Worm (Caenorhabditis elegans) whole organism, young adult: ENCODE measurements around the gene Y45F10B.3.
"Not testable (repeated sequence)": the region's sequence is repeated elsewhere in the genome, so short reads cannot be mapped to it uniquely, and the experiment has no call there.

Source experiments
- B0261.1 ChIP-seq: sonication (generic microtip); optimal IDR thresholded peaks from 2 replicates; lab custom pipeline; 2016; ENCODE audit warnings: mild to moderate bottlenecking, missing genetic modification characterization, moderate library complexity, missing compliant biosample characterization
- C17E4.6 ChIP-seq: fragments of 200-800 bp; sonication (Bioruptor generic); IDR thresholded peaks from 2 replicates; pipeline ENCODE4 v1.3.6; 2022; ENCODE audit warnings: missing genetic modification reagents, missing genetic modification characterization, missing compliant biosample characterization
- D2030.7 ChIP-seq: fragments of 200-800 bp; sonication (Bioruptor generic); IDR thresholded peaks from 2 replicates; pipeline ENCODE4 v1.3.6; 2022; ENCODE audit warnings: missing genetic modification reagents, missing genetic modification characterization, missing compliant biosample characterization
- F23B12.7 ChIP-seq: sonication (generic microtip); optimal IDR thresholded peaks from 2 replicates; lab custom pipeline; 2017; ENCODE audit warnings: missing genetic modification characterization, mild to moderate bottlenecking, missing compliant biosample characterization, antibody characterized with exemption, moderate library complexity; ENCODE audit not compliant: insufficient read depth
- F37B4.10 ChIP-seq: fragments of 200-800 bp; sonication (Bioruptor generic); IDR thresholded peaks from 2 replicates; pipeline ENCODE4 v1.3.6; 2022; ENCODE audit warnings: missing genetic modification characterization, missing compliant biosample characterization
- F57C9.4 ChIP-seq: sonication (generic microtip); optimal IDR thresholded peaks from 2 replicates; lab custom pipeline; 2017; ENCODE audit warnings: mild to moderate bottlenecking, missing genetic modification characterization, missing compliant biosample characterization
- Y53F4B.3 ChIP-seq: fragments of 200-800 bp; sonication (Bioruptor generic); IDR thresholded peaks from 2 replicates; pipeline ENCODE4 v1.3.6; 2022; ENCODE audit warnings: missing genetic modification reagents, missing genetic modification characterization, missing compliant biosample characterization
- Y79H2A.3 ChIP-seq: fragments of 200-800 bp; sonication (Bioruptor generic); conservative IDR thresholded peaks from 2 replicates; pipeline ENCODE4 v1.3.6; 2022; ENCODE audit warnings: missing genetic modification reagents, missing genetic modification characterization, missing compliant biosample characterization
- Y95B8A.8 ChIP-seq: fragments of 200-800 bp; sonication (Bioruptor generic); IDR thresholded peaks from 2 replicates; pipeline ENCODE4 v1.3.6; 2022; ENCODE audit warnings: missing genetic modification reagents, missing genetic modification characterization, missing compliant biosample characterization
- ama-1 ChIP-seq, 3 experiments: fragments of 150-350 bp in 1 of 3; sonication (generic microtip) in 2 of 3; optimal IDR thresholded peaks; 2 replicates each; lab custom pipeline; 2014 to 2018; ENCODE audit warnings: missing biosample characterization in 2 of 3, missing genetic modification characterization in 2 of 3, missing genetic modification reagents in 2 of 3
- ccch-3 ChIP-seq: fragments of 200-800 bp; sonication (Bioruptor generic); optimal IDR thresholded peaks from 2 replicates; lab custom pipeline; 2018; ENCODE audit warnings: mild to moderate bottlenecking, missing genetic modification characterization, missing compliant biosample characterization
- ceh-58 ChIP-seq: fragments of 200-800 bp; sonication (Bioruptor generic); IDR thresholded peaks from 2 replicates; pipeline ENCODE4 v1.3.6; 2022; ENCODE audit warnings: missing genetic modification characterization, missing compliant biosample characterization
- chd-7 ChIP-seq: sonication (generic microtip); optimal IDR thresholded peaks from 2 replicates; lab custom pipeline; 2016; ENCODE audit warnings: mild to moderate bottlenecking, missing genetic modification characterization, moderate library complexity, missing compliant biosample characterization
- dpl-1 ChIP-seq: fragments of 150-350 bp; optimal IDR thresholded peaks from 2 replicates; lab custom pipeline; 2014; ENCODE audit warnings: missing biosample characterization, missing genetic modification reagents, missing genetic modification characterization
- efl-1 ChIP-seq: fragments of 150-350 bp; optimal IDR thresholded peaks from 2 replicates; lab custom pipeline; 2014; ENCODE audit warnings: missing biosample characterization, missing genetic modification reagents, missing genetic modification characterization
- ets-4 ChIP-seq: fragments of 200-800 bp; sonication (Bioruptor generic); optimal IDR thresholded peaks from 2 replicates; lab custom pipeline; 2018; ENCODE audit warnings: mild to moderate bottlenecking, missing genetic modification characterization, missing compliant biosample characterization
- hmg-1.2 ChIP-seq: fragments of 200-800 bp; sonication (Bioruptor generic); IDR thresholded peaks from 2 replicates; pipeline ENCODE4 v1.3.6; 2022; ENCODE audit warnings: missing genetic modification reagents, missing genetic modification characterization, missing compliant biosample characterization
- hmg-20 ChIP-seq: fragments of 200-800 bp; sonication (Bioruptor generic); IDR thresholded peaks from 2 replicates; pipeline ENCODE4 v1.3.6; 2022; ENCODE audit warnings: missing genetic modification reagents, missing genetic modification characterization, missing compliant biosample characterization
- lin-35 ChIP-seq, 3 experiments: fragments of 150-350 bp in 2 of 3; sonication (generic microtip) in 1 of 3; optimal IDR thresholded peaks; 2 replicates each; lab custom pipeline; 2014 to 2018; ENCODE audit warnings: missing biosample characterization in 3 of 3, missing genetic modification characterization in 3 of 3, missing genetic modification reagents in 3 of 3
- lin-40 ChIP-seq: sonication (generic microtip); optimal IDR thresholded peaks from 2 replicates; lab custom pipeline; 2016; ENCODE audit warnings: missing genetic modification characterization, mild to moderate bottlenecking, missing compliant biosample characterization, missing genotype, missing genetic modification reagents
- lin-54 ChIP-seq: fragments of 200-800 bp; sonication (Bioruptor generic); optimal IDR thresholded peaks from 2 replicates; lab custom pipeline; 2018; ENCODE audit warnings: mild to moderate bottlenecking, missing genetic modification characterization, missing compliant biosample characterization
- mcd-1 ChIP-seq: fragments of 200-800 bp; sonication (Bioruptor generic); IDR thresholded peaks from 2 replicates; pipeline ENCODE4 v1.3.6; 2022; ENCODE audit warnings: missing genetic modification reagents, missing genetic modification characterization, missing compliant biosample characterization
- mel-28 ChIP-seq: sonication (generic microtip); optimal IDR thresholded peaks from 2 replicates; lab custom pipeline; 2016; ENCODE audit warnings: borderline replicate concordance, mild to moderate bottlenecking, missing genetic modification characterization, missing compliant biosample characterization
- rcor-1 ChIP-seq: fragments of 200-800 bp; sonication (Bioruptor generic); IDR thresholded peaks from 2 replicates; pipeline ENCODE4 v1.3.6; 2022; ENCODE audit warnings: missing genetic modification reagents, missing genetic modification characterization, missing compliant biosample characterization
- rec-8 ChIP-seq, 2 experiments: sonication (generic microtip); optimal IDR thresholded peaks; 2 replicates each; lab custom pipeline; 2016; ENCODE audit warnings: mild to moderate bottlenecking in 2 of 2, missing genetic modification characterization in 2 of 2, missing genetic modification reagents in 2 of 2, missing genotype in 2 of 2, missing biosample characterization in 1 of 2, missing compliant biosample characterization in 1 of 2, moderate library complexity in 1 of 2
- snpc-1.1 ChIP-seq: sonication (generic microtip); optimal IDR thresholded peaks from 2 replicates; lab custom pipeline; 2017; ENCODE audit warnings: missing genetic modification characterization, mild to moderate bottlenecking, missing compliant biosample characterization, antibody characterized with exemption, moderate library complexity, missing genotype, missing genetic modification reagents; ENCODE audit not compliant: insufficient read depth
- snpc-1.3 ChIP-seq: sonication (generic microtip); optimal IDR thresholded peaks from 2 replicates; lab custom pipeline; 2017; ENCODE audit warnings: missing genetic modification characterization, mild to moderate bottlenecking, missing compliant biosample characterization, antibody characterized with exemption, moderate library complexity, missing genotype, missing genetic modification reagents; ENCODE audit not compliant: insufficient read depth
- somi-1 ChIP-seq: fragments of 200-800 bp; sonication (Bioruptor generic); optimal IDR thresholded peaks from 2 replicates; lab custom pipeline; 2018; ENCODE audit warnings: mild to moderate bottlenecking, missing genetic modification characterization, missing compliant biosample characterization
- unc-62 ChIP-seq: fragments of 150-350 bp; optimal IDR thresholded peaks from 2 replicates; lab custom pipeline; 2014; ENCODE audit warnings: missing biosample characterization, missing genetic modification reagents, missing genetic modification characterization
- ztf-22 ChIP-seq: fragments of 200-800 bp; sonication (Bioruptor generic); optimal IDR thresholded peaks from 2 replicates; lab custom pipeline; 2018; ENCODE audit warnings: mild to moderate bottlenecking, missing genetic modification characterization, moderate library complexity, missing compliant biosample characterization
- ztf-3 ChIP-seq: fragments of 200-800 bp; sonication (Bioruptor generic); optimal IDR thresholded peaks from 2 replicates; lab custom pipeline; 2018; ENCODE audit warnings: mild to moderate bottlenecking, missing genetic modification characterization, missing compliant biosample characterization
- ztf-6 ChIP-seq: fragments of 200-800 bp; sonication (Bioruptor generic); IDR thresholded peaks from 2 replicates; pipeline ENCODE4 v1.3.6; 2022; ENCODE audit warnings: missing genetic modification reagents, missing genetic modification characterization, missing compliant biosample characterization

Gene Y45F10B.3

ce11 chrIV:13578174-13578573, 15.3 kb upstream of the Y45F10B.3 start, which contains the start of gene Y45F10B.8:
TSS of gene Y45F10B.8 (minus strand) at chrIV:13578274.
- not testable (repeated sequence) for TF ChIP-seq ztf-3 (GFP tag; lab: Kevin White, UChicago); mel-28; efl-1 (GFP tag; lab: Kevin White, UChicago)

DNA sequence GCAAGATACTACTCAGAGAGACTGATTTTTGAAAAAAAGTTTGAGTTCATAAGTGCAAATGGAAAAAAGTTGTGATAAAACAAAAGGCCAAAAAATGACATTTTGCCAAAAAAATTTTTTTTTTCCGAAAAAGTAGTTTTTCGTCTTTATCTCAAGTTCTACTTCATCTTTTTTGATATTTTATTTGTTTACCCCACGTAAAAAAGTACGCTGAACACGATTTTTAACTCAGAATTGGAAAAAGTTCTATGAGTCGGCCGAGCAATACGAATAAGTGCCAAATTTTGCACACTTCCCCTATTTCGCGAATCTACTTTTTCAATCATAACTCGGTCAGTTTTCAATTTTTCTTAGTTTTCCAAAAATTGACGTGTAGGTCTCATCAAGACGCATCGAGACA, 14.5 kb upstream of the Y45F10B.3 start, which contains the start of gene sru-16:
TSS of gene sru-16 (plus strand) at position 301 of the 400 bp plus-strand sequence.
- TF ChIP-seq Y95B8A.8; mcd-1 (GFP tag; lab: Robert Waterston, UW); Y79H2A.3 (GFP tag; lab: Robert Waterston, UW): not testable (repeated sequence)
- TF ChIP-seq, all 124 proteins: peak for 0; not testable (repeated sequence) for 124

ce11 chrIV:13582909-13583308, 10.5 kb upstream of the Y45F10B.3 start, which contains the start of gene sru-12:
TSS of gene sru-12 (plus strand) at chrIV:13583209.
- TF ChIP-seq rcor-1: no peak
- no peak for TF ChIP-seq ets-4 (GFP tag; lab: Kevin White, UChicago)

ce11 chrIV:13584646-13585045, 8.8 kb upstream of the Y45F10B.3 start, which contains the start of gene sru-11:
TSS of gene sru-11 (plus strand) at chrIV:13584946.
- TF ChIP-seq ceh-58 (GFP tag; lab: Robert Waterston, UW) (no peak), lin-40 (no peak), snpc-1.1 (tag; lab: Kevin White, UChicago) (no peak), hmg-1.2 (GFP tag; lab: Robert Waterston, UW) (no peak), lin-35 (GFP tag; optimal IDR thresholded peaks at IDR 0.05; lab: Kevin White, UChicago) (no peak), ztf-6 (GFP tag; lab: Robert Waterston, UW) (no peak), dpl-1 (GFP tag; lab: Kevin White, UChicago) (no peak), unc-62 (GFP tag; lab: Kevin White, UChicago) (no peak), lin-54 (GFP tag; lab: Kevin White, UChicago) (no peak), F37B4.10 (GFP tag; lab: Robert Waterston, UW) (no peak), chd-7 (no peak), F57C9.4 (tag; lab: Kevin White, UChicago) (no peak), F23B12.7 (no peak), rec-8 (tag; optimal IDR thresholded peaks at IDR 0.05; lab: Kevin White, UChicago) (no peak), B0261.1 (tag; lab: Kevin White, UChicago) (no peak), ama-1 (optimal IDR thresholded peaks at IDR 0.05; lab: Kevin White, UChicago) (no peak), ama-1 (GFP tag; optimal IDR thresholded peaks at IDR 0.05; lab: Kevin White, UChicago) (no peak), somi-1 (no peak)

DNA sequence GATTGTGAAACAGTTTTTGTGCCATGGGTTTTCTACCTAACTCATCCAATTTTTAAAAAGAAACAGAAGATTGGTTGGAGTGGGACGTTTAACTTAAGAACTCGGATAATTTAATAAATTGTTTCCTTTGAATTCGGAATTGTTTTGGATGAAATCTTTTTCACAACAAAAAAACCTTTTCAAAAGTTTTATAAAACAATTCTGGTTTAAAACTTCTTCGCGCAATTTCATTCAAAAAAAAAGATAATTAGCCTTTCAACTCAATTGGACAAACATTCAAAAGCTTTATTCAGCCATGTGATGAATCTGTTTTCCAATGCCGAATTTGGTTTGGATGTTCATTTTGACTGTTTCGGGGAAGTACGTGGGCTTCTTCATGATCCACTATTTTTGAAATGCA, 6.3 kb upstream of the Y45F10B.3 start, which contains the start of gene Y45F10B.12:
TSS of gene Y45F10B.12 (plus strand) at position 301 of the 400 bp plus-strand sequence.
- no peak for TF ChIP-seq Y53F4B.3 (GFP tag; lab: Robert Waterston, UW)
- TF ChIP-seq dpl-1 (GFP tag; lab: Kevin White, UChicago): no peak
- TF ChIP-seq D2030.7 (GFP tag; lab: Robert Waterston, UW): no peak
- TF ChIP-seq ccch-3 (GFP tag; lab: Kevin White, UChicago): no peak
- TF ChIP-seq ztf-22: no peak
- no peak for TF ChIP-seq hmg-20 (GFP tag; lab: Robert Waterston, UW)
- TF ChIP-seq snpc-1.3: no peak
- TF ChIP-seq C17E4.6 (GFP tag; lab: Robert Waterston, UW): no peak
